Fruit fly (Drosophila melanogaster) whole organism, embryonic: ENCODE results near the gene CG6959.

ENCODE experiments used
- Aef1 ChIP-seq: fragments of 200-800 bp; sonication (Bioruptor generic); IDR thresholded peaks from 3 replicates; pipeline ENCODE4 v1.3.6; 2022; ENCODE audit warnings: missing biosample characterization, missing genetic modification characterization
- Asciz ChIP-seq: fragments of 200-800 bp; sonication (Bioruptor generic); optimal IDR thresholded peaks from 2 replicates; lab custom pipeline; 2017; ENCODE audit warnings: missing biosample characterization, mild to moderate bottlenecking, missing genetic modification characterization, missing genetic modification reagents
- Atf-2 ChIP-seq: fragments of 200-800 bp; sonication (Bioruptor generic); optimal IDR thresholded peaks from 2 replicates; lab custom pipeline; 2016; ENCODE audit warnings: missing biosample characterization, missing genetic modification characterization
- B-H2 ChIP-seq: fragments of 200-800 bp; sonication (Bioruptor generic); optimal IDR thresholded peaks from 2 replicates; lab custom pipeline; 2018; ENCODE audit warnings: missing biosample characterization, mild to moderate bottlenecking, missing genetic modification characterization
- CG10147 ChIP-seq: fragments of 200-800 bp; sonication (Bioruptor generic); optimal IDR thresholded peaks from 2 replicates; lab custom pipeline; 2019; ENCODE audit warnings: missing biosample characterization, mild to moderate bottlenecking, missing genetic modification characterization, moderate library complexity
- CG1233 ChIP-seq: fragments of 200-800 bp; sonication (Bioruptor generic); optimal IDR thresholded peaks from 4 replicates; lab custom pipeline; 2018; ENCODE audit warnings: missing biosample characterization, mild to moderate bottlenecking, missing genetic modification characterization
- CG12744 ChIP-seq: fragments of 200-800 bp; sonication (Bioruptor generic); optimal IDR thresholded peaks from 2 replicates; lab custom pipeline; 2016; ENCODE audit warnings: missing biosample characterization, missing genetic modification characterization
- CG13775 ChIP-seq: fragments of 200-800 bp; sonication (Bioruptor generic); optimal IDR thresholded peaks from 3 replicates; lab custom pipeline; 2017; ENCODE audit warnings: missing biosample characterization, mild to moderate bottlenecking, missing genetic modification characterization
- CG14050 ChIP-seq: fragments of 200-800 bp; sonication (Bioruptor generic); IDR thresholded peaks from 3 replicates; pipeline ENCODE4 v1.3.6; 2022; ENCODE audit warnings: missing biosample characterization, missing genetic modification characterization
- CG1529 ChIP-seq: fragments of 200-800 bp; sonication (Bioruptor generic); optimal IDR thresholded peaks from 3 replicates; lab custom pipeline; 2018; ENCODE audit warnings: missing biosample characterization, missing genetic modification characterization
- CG16779 ChIP-seq: fragments of 200-800 bp; sonication (Bioruptor generic); IDR thresholded peaks from 2 replicates; pipeline ENCODE4 v1.3.6; 2022; ENCODE audit warnings: missing biosample characterization, missing genetic modification characterization
- CG17912 ChIP-seq: fragments of 200-800 bp; sonication (Bioruptor generic); optimal IDR thresholded peaks from 2 replicates; lab custom pipeline; 2018; ENCODE audit warnings: missing biosample characterization, mild to moderate bottlenecking, missing genetic modification characterization
- CG30431 ChIP-seq: fragments of 200-800 bp; sonication (Bioruptor generic); optimal IDR thresholded peaks from 2 replicates; lab custom pipeline; 2017; ENCODE audit warnings: missing biosample characterization, missing genetic modification characterization
- CG32532 ChIP-seq: fragments of 200-800 bp; sonication (Bioruptor generic); IDR thresholded peaks from 2 replicates; pipeline ENCODE4 v1.3.6; 2022; ENCODE audit warnings: missing biosample characterization, missing genetic modification characterization
- CG3281 ChIP-seq: fragments of 200-800 bp; sonication (Bioruptor generic); optimal IDR thresholded peaks from 3 replicates; lab custom pipeline; 2017; ENCODE audit warnings: missing biosample characterization, mild to moderate bottlenecking, missing genetic modification characterization
- CG33213 ChIP-seq: fragments of 200-800 bp; sonication (Bioruptor generic); optimal IDR thresholded peaks from 3 replicates; lab custom pipeline; 2016; ENCODE audit warnings: missing biosample characterization, missing genetic modification characterization
- CG3838 ChIP-seq: fragments of 200-800 bp; sonication (Bioruptor generic); optimal IDR thresholded peaks from 3 replicates; lab custom pipeline; 2016; ENCODE audit warnings: missing biosample characterization, missing genetic modification characterization
- CG43689 ChIP-seq: fragments of 200-800 bp; sonication (Bioruptor generic); IDR thresholded peaks from 2 replicates; pipeline ENCODE4 v1.3.6; 2022; ENCODE audit warnings: missing biosample characterization, missing genetic modification characterization
- CG5953 ChIP-seq: fragments of 200-800 bp; sonication (Bioruptor generic); IDR thresholded peaks from 2 replicates; pipeline ENCODE4 v1.3.6; 2022; ENCODE audit warnings: missing biosample characterization, missing genetic modification characterization
- CG6683 ChIP-seq: fragments of 200-800 bp; sonication (Bioruptor generic); optimal IDR thresholded peaks from 2 replicates; lab custom pipeline; 2017; ENCODE audit warnings: missing biosample characterization, mild to moderate bottlenecking, missing genetic modification characterization, missing genetic modification reagents
- CG7839 ChIP-seq: fragments of 200-800 bp; sonication (Bioruptor generic); optimal IDR thresholded peaks from 3 replicates; lab custom pipeline; 2018; ENCODE audit warnings: missing biosample characterization, mild to moderate bottlenecking, missing genetic modification characterization, moderate library complexity
- CG8765 ChIP-seq: fragments of 200-800 bp; sonication (Bioruptor generic); IDR thresholded peaks from 2 replicates; pipeline ENCODE4 v1.3.6; 2022; ENCODE audit warnings: missing biosample characterization, missing genetic modification characterization
- CG8924 ChIP-seq: fragments of 200-800 bp; optimal IDR thresholded peaks from 3 replicates; lab custom pipeline; 2019; ENCODE audit warnings: missing biosample characterization, mild to moderate bottlenecking, missing genetic modification characterization, moderate library complexity
- Dll ChIP-seq: fragments of 200-800 bp; sonication (Bioruptor generic); IDR thresholded peaks from 4 replicates; pipeline ENCODE4 v1.3.6; 2022; ENCODE audit warnings: missing biosample characterization, missing genetic modification characterization; ENCODE audit not compliant: partially characterized antibody
- E2f2 ChIP-seq: fragments of 200-800 bp; sonication (Bioruptor generic); IDR thresholded peaks from 2 replicates; pipeline ENCODE4 v1.3.6; 2022; ENCODE audit warnings: missing biosample characterization, missing genetic modification characterization
- Eip74EF ChIP-seq, 2 experiments: fragments of 200-800 bp in 1 of 2; fragments of >200 bp in 1 of 2; sonication (Bioruptor generic) in 1 of 2; optimal IDR thresholded peaks; 2 replicates each; lab custom pipeline; 2017 to 2019; ENCODE audit warnings: missing biosample characterization in 2 of 2, missing genetic modification characterization in 2 of 2, mild to moderate bottlenecking in 1 of 2, moderate library complexity in 1 of 2
- HLH3B ChIP-seq: fragments of 200-800 bp; sonication (Bioruptor generic); IDR thresholded peaks from 2 replicates; pipeline ENCODE4 v1.3.6; 2022; ENCODE audit warnings: missing biosample characterization, missing genetic modification characterization
- Mrtf ChIP-seq: fragments of 200-800 bp; sonication (Bioruptor generic); IDR thresholded peaks from 3 replicates; pipeline ENCODE4 v1.3.6; 2022; ENCODE audit warnings: missing biosample characterization, missing genetic modification characterization
- Nf-YB ChIP-seq: fragments of 200-800 bp; sonication (Bioruptor generic); optimal IDR thresholded peaks from 3 replicates; lab custom pipeline; 2019; ENCODE audit warnings: missing biosample characterization, mild to moderate bottlenecking, missing genetic modification characterization, moderate library complexity
- Opbp ChIP-seq: fragments of 200-800 bp; sonication (Bioruptor generic); IDR thresholded peaks from 3 replicates; pipeline ENCODE4 v1.3.6; 2022; ENCODE audit warnings: missing biosample characterization, missing genetic modification characterization; ENCODE audit not compliant: partially characterized antibody
- ap ChIP-seq: fragments of 200-800 bp; sonication (Bioruptor generic); IDR thresholded peaks from 2 replicates; pipeline ENCODE4 v1.3.6; 2022; ENCODE audit warnings: missing biosample characterization, missing genetic modification characterization
- ase ChIP-seq: fragments of 200-800 bp; sonication (Bioruptor generic); IDR thresholded peaks from 3 replicates; pipeline ENCODE4 v1.3.6; 2022; ENCODE audit warnings: missing biosample characterization, missing genetic modification characterization
- bigmax ChIP-seq: fragments of 200-800 bp; sonication (Bioruptor generic); optimal IDR thresholded peaks from 2 replicates; lab custom pipeline; 2018; ENCODE audit warnings: missing biosample characterization, mild to moderate bottlenecking, missing genetic modification characterization
- btn ChIP-seq: fragments of 200-800 bp; sonication (Bioruptor generic); optimal IDR thresholded peaks from 2 replicates; lab custom pipeline; 2016; ENCODE audit warnings: missing biosample characterization, missing genetic modification characterization
- en ChIP-seq: fragments of 200-800 bp; sonication (Bioruptor generic); optimal IDR thresholded peaks from 2 replicates; lab custom pipeline; 2016; ENCODE audit warnings: missing biosample characterization, missing genetic modification characterization
- ewg ChIP-seq: fragments of 200-800 bp; sonication (Bioruptor generic); optimal IDR thresholded peaks from 3 replicates; lab custom pipeline; 2017; ENCODE audit warnings: mild to moderate bottlenecking, missing biosample characterization, missing genetic modification reagents, missing genetic modification characterization
- grn ChIP-seq: fragments of 200-800 bp; sonication (Bioruptor generic); optimal IDR thresholded peaks from 3 replicates; lab custom pipeline; 2017; ENCODE audit warnings: missing biosample characterization, missing genetic modification characterization
- gsb ChIP-seq: fragments of 200-800 bp; sonication (Bioruptor generic); IDR thresholded peaks from 2 replicates; pipeline ENCODE4 v1.3.6; 2022; ENCODE audit warnings: missing biosample characterization, missing genetic modification characterization
- lola ChIP-seq, 3 experiments: fragments of >200 bp in 2 of 3; fragments of 200-800 bp in 1 of 3; sonication (Bioruptor generic) in 1 of 3; optimal IDR thresholded peaks; 2 replicates each; lab custom pipeline; 2017 to 2019; ENCODE audit warnings: missing biosample characterization in 3 of 3, missing genetic modification characterization in 3 of 3, mild to moderate bottlenecking in 1 of 3, moderate library complexity in 1 of 3
- nmo ChIP-seq: fragments of 200-800 bp; sonication (Bioruptor generic); optimal IDR thresholded peaks from 2 replicates; lab custom pipeline; 2018; ENCODE audit warnings: missing biosample characterization, mild to moderate bottlenecking, missing genetic modification characterization, moderate library complexity
- pb ChIP-seq: fragments of 200-800 bp; sonication (Bioruptor generic); optimal IDR thresholded peaks from 3 replicates; lab custom pipeline; 2016; ENCODE audit warnings: missing biosample characterization, missing genetic modification characterization
- pros ChIP-seq: fragments of 200-800 bp; sonication (Bioruptor generic); optimal IDR thresholded peaks from 3 replicates; lab custom pipeline; 2019; ENCODE audit warnings: missing biosample characterization, mild to moderate bottlenecking, missing genetic modification characterization, moderate library complexity
- pzg ChIP-seq: fragments of 200-800 bp; sonication (Bioruptor generic); optimal IDR thresholded peaks from 3 replicates; lab custom pipeline; 2018; ENCODE audit warnings: missing biosample characterization, mild to moderate bottlenecking, missing genetic modification characterization, moderate library complexity
- sens-2 ChIP-seq: fragments of 200-800 bp; sonication (Bioruptor generic); IDR thresholded peaks from 2 replicates; pipeline ENCODE4 v1.3.6; 2022; ENCODE audit warnings: missing biosample characterization, missing genetic modification characterization
- tgo ChIP-seq: fragments of 200-800 bp; sonication (Bioruptor generic); IDR thresholded peaks from 3 replicates; pipeline ENCODE4 v1.3.6; 2022; ENCODE audit warnings: missing biosample characterization, missing genetic modification characterization
- tin ChIP-seq: fragments of 200-800 bp; sonication (Bioruptor generic); optimal IDR thresholded peaks from 3 replicates; lab custom pipeline; 2016; ENCODE audit warnings: missing biosample characterization, missing genetic modification characterization
- zen2 ChIP-seq: fragments of 200-800 bp; sonication (Bioruptor generic); IDR thresholded peaks from 3 replicates; pipeline ENCODE4 v1.3.6; 2022; ENCODE audit warnings: missing biosample characterization, missing genetic modification characterization; ENCODE audit not compliant: partially characterized antibody

The CG6959 gene

DNA sequence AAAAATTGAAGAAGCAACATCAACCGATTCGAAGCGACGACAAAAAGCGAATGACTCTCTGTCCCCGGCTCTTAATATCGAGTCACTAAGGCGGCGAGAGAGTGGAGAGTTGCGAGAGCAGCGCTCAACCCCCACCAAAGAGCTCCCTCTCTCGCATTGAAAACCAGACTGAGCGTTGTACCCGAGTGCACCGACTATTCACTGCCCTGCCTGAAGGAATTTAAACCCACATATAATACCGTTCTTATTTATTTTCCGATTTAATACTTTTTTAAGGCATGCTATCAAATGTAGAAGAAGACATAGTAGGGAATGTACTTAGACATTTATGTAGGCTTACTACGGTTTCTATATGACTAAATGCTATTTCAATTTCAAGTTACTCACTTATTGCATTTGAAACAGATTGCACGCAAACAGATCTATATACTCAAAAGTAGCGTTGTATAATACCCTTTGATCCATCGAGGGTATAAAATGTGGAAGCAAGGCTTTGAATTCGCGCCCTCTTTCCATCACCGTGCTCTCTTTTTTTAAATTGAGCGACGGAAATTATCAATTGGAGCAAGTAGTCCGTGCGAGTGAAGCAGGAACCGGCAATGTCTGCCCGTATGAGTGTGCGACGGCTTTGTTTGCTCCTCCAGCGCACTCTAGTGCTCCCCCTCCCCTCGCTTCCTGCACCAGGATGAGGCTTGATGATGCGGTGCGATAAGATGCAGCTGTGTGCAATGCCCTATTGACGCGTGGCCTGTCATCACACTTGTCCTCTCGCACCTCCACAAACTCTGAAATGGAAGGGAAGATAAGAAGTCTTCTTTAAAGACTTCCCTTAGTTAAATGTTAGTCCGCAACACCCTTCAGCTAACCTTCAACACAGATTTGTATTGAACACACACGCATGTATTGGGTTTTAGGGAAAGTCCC is 18.1 kb upstream of the CG6959 start, which contains the start of gene mthl5 (continued):
- TF ChIP-seq CG14050 (GFP tag; lab: Robert Waterston, UW) = no peak
- TF ChIP-seq CG8924 (tag; lab: Kevin White, UChicago) = peak; percentile 85
- peak; percentile 56 for TF ChIP-seq E2f2 (GFP tag; lab: Robert Waterston, UW)
- peak; percentile 79 for TF ChIP-seq Atf-2
- TF ChIP-seq ap (GFP tag; lab: Robert Waterston, UW) = peak; percentile 46; the same call in 1 of the 2 replicates
- peak; percentile 58 for TF ChIP-seq sens-2 (GFP tag; lab: Robert Waterston, UW)
- peak; percentile 86 for TF ChIP-seq tin (GFP tag; lab: Kevin White, UChicago)
- TF ChIP-seq Asciz (GFP tag; lab: Kevin White, UChicago) = peak; percentile 59
- TF ChIP-seq CG5953 = no peak; the same call in 1 of the 2 replicates
- no peak for TF ChIP-seq pb
- peak; percentile 64 for TF ChIP-seq CG8765
- no peak for TF ChIP-seq B-H2 (GFP tag; lab: Kevin White, UChicago)
- TF ChIP-seq Mrtf (GFP tag; lab: Robert Waterston, UW) = peak; percentile 49; the same call in 2 of the 3 replicates
- no peak for TF ChIP-seq gsb (GFP tag; lab: Robert Waterston, UW)
- TF ChIP-seq ewg = peak; percentile 60
- peak; percentile 77 for TF ChIP-seq CG1529 (GFP tag; lab: Kevin White, UChicago)
- peak; percentile 32 for TF ChIP-seq CG12744 (GFP tag; lab: Kevin White, UChicago)
- TF ChIP-seq tgo (GFP tag; lab: Robert Waterston, UW) = peak; percentile 78
- 0 out of 2 replicates have a peak, but pooled peaks have one; percentile 17 for TF ChIP-seq CG16779 (GFP tag; lab: Robert Waterston, UW)
- 0 out of 4 replicates have a peak, but pooled peaks have one; percentile 12 for TF ChIP-seq Dll (GFP tag; lab: Robert Waterston, UW)
- peak in 1 of 3 experiments; percentile 89 for TF ChIP-seq lola (GFP tag; optimal IDR thresholded peaks at IDR 0.05; lab: Kevin White, UChicago)
- TF ChIP-seq CG1233 (GFP tag; lab: Kevin White, UChicago) = peak; percentile 70
- peak; percentile 78 for TF ChIP-seq CG32532
- peak; percentile 88 for TF ChIP-seq nmo (GFP tag; lab: Kevin White, UChicago)
- TF ChIP-seq CG6683 (GFP tag; lab: Kevin White, UChicago) = no peak
- no peak for TF ChIP-seq bigmax
- peak; percentile 68 for TF ChIP-seq CG33213
- TF ChIP-seq Nf-YB = peak; percentile 62
- TF ChIP-seq CG43689 (GFP tag; lab: Robert Waterston, UW) = peak; percentile 27; the same call in 1 of the 2 replicates
- peak; percentile 66 for TF ChIP-seq en (GFP tag; lab: Kevin White, UChicago)
- no peak for TF ChIP-seq pros
- peak; percentile 73 for TF ChIP-seq HLH3B (GFP tag; lab: Robert Waterston, UW)
- TF ChIP-seq zen2 (GFP tag; lab: Robert Waterston, UW) = no peak
- TF ChIP-seq Eip74EF (GFP tag; optimal IDR thresholded peaks at IDR 0.05; lab: Kevin White, UChicago) = peak in 1 of 2 experiments; percentile 77
- TF ChIP-seq ase = 0 out of 3 replicates have a peak, but pooled peaks have one; percentile 55
- TF ChIP-seq Opbp = no peak
- TF ChIP-seq CG17912 (GFP tag; lab: Kevin White, UChicago) = no peak
- TF ChIP-seq CG10147 = peak; percentile 65
- TF ChIP-seq CG3281 (GFP tag; lab: Kevin White, UChicago) = peak; percentile 64
- TF ChIP-seq grn (GFP tag; lab: Kevin White, UChicago) = peak; percentile 37
- TF ChIP-seq CG3838 (GFP tag; lab: Kevin White, UChicago) = no peak
- TF ChIP-seq CG30431 (GFP tag; lab: Kevin White, UChicago) = peak; percentile 63
- TF ChIP-seq CG7839 (tag; lab: Kevin White, UChicago) = peak; percentile 86
- TF ChIP-seq btn (GFP tag; lab: Kevin White, UChicago) = peak; percentile 37
- TF ChIP-seq pzg (GFP tag; lab: Kevin White, UChicago) = no peak
- TF ChIP-seq CG13775 = peak; percentile 76
- TF ChIP-seq Aef1 = peak; percentile 53
